Worm (Caenorhabditis elegans): ENCODE results near the gene fbxb-19.

DNA sequence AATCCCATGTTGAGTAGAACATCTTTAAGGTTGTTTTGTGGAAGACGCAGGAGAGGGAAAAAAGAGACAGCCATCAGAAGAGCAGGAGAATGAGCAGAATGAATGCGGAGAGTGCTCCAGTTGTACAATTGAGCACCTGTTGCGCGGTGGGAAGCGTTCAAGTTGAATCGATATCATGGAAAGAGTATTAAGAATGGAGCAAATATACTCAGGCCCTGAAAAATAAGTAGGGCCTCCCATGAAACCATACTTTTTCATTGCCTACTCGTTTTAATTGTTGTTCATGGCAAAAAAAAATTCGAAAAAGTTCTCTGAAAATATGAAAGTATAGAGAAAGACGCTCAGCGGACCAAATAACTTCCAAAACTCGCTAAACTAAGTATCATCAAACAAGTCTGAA is 30.2 kb upstream of the fbxb-19 start, which contains the start of gene fbxb-48:
- TF ChIP-seq ceh-90 (tag; optimal IDR thresholded peaks at IDR 0.05) (no peak), unc-62 (GFP tag; optimal IDR thresholded peaks at IDR 0.05) (no peak), ces-1 (GFP tag; optimal IDR thresholded peaks at IDR 0.05) (no peak), lin-39 (tag; optimal IDR thresholded peaks at IDR 0.05) (no peak), snu-23 (GFP tag; optimal IDR thresholded peaks at IDR 0.05) (no peak), ceh-82 (tag; optimal IDR thresholded peaks at IDR 0.05) (no peak), blmp-1 (tag; optimal IDR thresholded peaks at IDR 0.05) (no peak), jun-1 (tag; optimal IDR thresholded peaks at IDR 0.05) (no peak), aly-2 (tag; optimal IDR thresholded peaks at IDR 0.05) (no peak), irx-1 (tag; optimal IDR thresholded peaks at IDR 0.05) (no peak), egl-27 (tag; optimal IDR thresholded peaks at IDR 0.05) (no peak)
